Fruit fly (Drosophila melanogaster) whole organism, embryonic: ENCODE results near the gene NijC.

Source experiments
- ATbp ChIP-seq: fragments of 200-800 bp; sonication (Bioruptor generic); optimal IDR thresholded peaks from 2 replicates; lab custom pipeline; 2017; ENCODE audit warnings: missing biosample characterization, mild to moderate bottlenecking, missing genetic modification characterization, missing genetic modification reagents
- Abd-B ChIP-seq: fragments of 200-800 bp; sonication (Bioruptor generic); optimal IDR thresholded peaks from 2 replicates; lab custom pipeline; 2018; ENCODE audit warnings: missing biosample characterization, mild to moderate bottlenecking, missing genetic modification characterization, moderate library complexity
- Asciz ChIP-seq: fragments of 200-800 bp; sonication (Bioruptor generic); optimal IDR thresholded peaks from 2 replicates; lab custom pipeline; 2017; ENCODE audit warnings: missing biosample characterization, mild to moderate bottlenecking, missing genetic modification characterization, missing genetic modification reagents
- Atf6 ChIP-seq: fragments of 200-800 bp; sonication (Bioruptor generic); IDR thresholded peaks from 2 replicates; pipeline ENCODE4 v1.3.6; 2022; ENCODE audit warnings: missing biosample characterization, missing genetic modification characterization
- CG10543 ChIP-seq: fragments of 200-800 bp; sonication (Bioruptor generic); optimal IDR thresholded peaks from 3 replicates; lab custom pipeline; 2017; ENCODE audit warnings: missing biosample characterization, mild to moderate bottlenecking, missing genetic modification characterization, moderate library complexity
- CG10654 ChIP-seq: fragments of 200-800 bp; sonication (Bioruptor generic); optimal IDR thresholded peaks from 2 replicates; lab custom pipeline; 2016; ENCODE audit warnings: missing biosample characterization, missing genetic modification characterization
- CG12236 ChIP-seq: fragments of 200-800 bp; sonication (Bioruptor generic); optimal IDR thresholded peaks from 2 replicates; lab custom pipeline; 2016; ENCODE audit warnings: missing biosample characterization, missing genetic modification characterization
- CG15011 ChIP-seq: fragments of 200-800 bp; sonication (Bioruptor generic); optimal IDR thresholded peaks from 3 replicates; lab custom pipeline; 2018; ENCODE audit warnings: missing biosample characterization, mild to moderate bottlenecking, missing genetic modification characterization
- CG18011 ChIP-seq: fragments of 200-800 bp; sonication (Bioruptor generic); optimal IDR thresholded peaks from 2 replicates; lab custom pipeline; 2017; ENCODE audit warnings: missing biosample characterization, missing genetic modification characterization, mild to moderate bottlenecking, moderate library complexity, missing genotype
- CG2199 ChIP-seq: fragments of 200-800 bp; sonication (Bioruptor generic); IDR thresholded peaks from 3 replicates; pipeline ENCODE4 v1.3.6; 2022; ENCODE audit warnings: missing biosample characterization, missing genetic modification characterization
- CG2889 ChIP-seq: fragments of 200-800 bp; sonication (Bioruptor generic); IDR thresholded peaks from 3 replicates; pipeline ENCODE4 v1.3.6; 2022; ENCODE audit warnings: missing biosample characterization, missing genetic modification characterization
- CG31224 ChIP-seq: fragments of 200-800 bp; sonication (Bioruptor generic); IDR thresholded peaks from 2 replicates; pipeline ENCODE4 v1.3.6; 2022; ENCODE audit warnings: missing biosample characterization, missing genetic modification characterization
- CG31365 ChIP-seq: fragments of 200-800 bp; sonication (Bioruptor generic); optimal IDR thresholded peaks from 2 replicates; lab custom pipeline; 2018; ENCODE audit warnings: missing biosample characterization, mild to moderate bottlenecking, missing genetic modification characterization
- CG3163 ChIP-seq: fragments of 200-800 bp; sonication (Bioruptor generic); optimal IDR thresholded peaks from 3 replicates; lab custom pipeline; 2016; ENCODE audit warnings: missing biosample characterization, missing genetic modification characterization
- CG3726 ChIP-seq: fragments of 200-800 bp; sonication (Bioruptor generic); IDR thresholded peaks from 3 replicates; pipeline ENCODE4, ENCODE4 v1.3.6; 2022; ENCODE audit warnings: missing biosample characterization, missing genetic modification characterization
- CG42726 ChIP-seq: fragments of 200-800 bp; sonication (Bioruptor generic); IDR thresholded peaks from 2 replicates; pipeline ENCODE4 v1.3.6; 2022; ENCODE audit warnings: missing biosample characterization, missing genetic modification characterization; ENCODE audit not compliant: partially characterized antibody
- CG4282 ChIP-seq: fragments of 200-800 bp; sonication (Bioruptor generic); optimal IDR thresholded peaks from 2 replicates; lab custom pipeline; 2016; ENCODE audit warnings: missing biosample characterization, missing genetic modification characterization
- CG5180 ChIP-seq: fragments of 200-800 bp; sonication (Bioruptor generic); optimal IDR thresholded peaks from 3 replicates; lab custom pipeline; 2017; ENCODE audit warnings: missing biosample characterization, missing genetic modification characterization, mild to moderate bottlenecking, moderate library complexity, missing genetic modification reagents
- CG7357 ChIP-seq: fragments of 200-800 bp; sonication (Bioruptor generic); IDR thresholded peaks from 3 replicates; pipeline ENCODE4 v1.3.6; 2022; ENCODE audit warnings: missing biosample characterization, missing genetic modification characterization
- CG7987 ChIP-seq: fragments of 200-800 bp; sonication (Bioruptor generic); optimal IDR thresholded peaks from 2 replicates; lab custom pipeline; 2018; ENCODE audit warnings: missing biosample characterization, mild to moderate bottlenecking, missing genetic modification characterization, moderate library complexity
- CG9609 ChIP-seq: fragments of 200-800 bp; sonication (Bioruptor generic); optimal IDR thresholded peaks from 3 replicates; lab custom pipeline; 2016; ENCODE audit warnings: missing biosample characterization, missing genetic modification characterization
- CG9817 ChIP-seq: fragments of 200-800 bp; sonication (Bioruptor generic); optimal IDR thresholded peaks from 2 replicates; lab custom pipeline; 2018; ENCODE audit warnings: missing biosample characterization, mild to moderate bottlenecking, missing genetic modification characterization, moderate library complexity
- CTCF ChIP-seq: fragments of 200-800 bp; sonication (Bioruptor generic); optimal IDR thresholded peaks from 2 replicates; lab custom pipeline; 2017; ENCODE audit warnings: missing biosample characterization, mild to moderate bottlenecking, missing genetic modification characterization, moderate library complexity
- Doc2 ChIP-seq: fragments of 200-800 bp; sonication (Bioruptor generic); IDR thresholded peaks from 2 replicates; pipeline ENCODE4 v1.3.6; 2022; ENCODE audit warnings: missing biosample characterization, missing genetic modification characterization
- Jarid2 ChIP-seq: fragments of 200-800 bp; sonication (Bioruptor generic); optimal IDR thresholded peaks from 3 replicates; lab custom pipeline; 2017; ENCODE audit warnings: mild to moderate bottlenecking, missing biosample characterization, missing genetic modification reagents, missing genetic modification characterization
- MBD-R2 ChIP-seq: fragments of 200-800 bp; sonication (Bioruptor generic); IDR thresholded peaks from 2 replicates; pipeline ENCODE4 v1.3.6; 2022; ENCODE audit warnings: missing biosample characterization, missing genetic modification characterization
- Oaz ChIP-seq: fragments of 200-800 bp; sonication (Bioruptor generic); IDR thresholded peaks from 2 replicates; pipeline ENCODE4 v1.3.6; 2022; ENCODE audit warnings: missing biosample characterization, missing genetic modification characterization
- Pdp1 ChIP-seq, 2 experiments: fragments of 200-800 bp; sonication (Bioruptor generic); optimal IDR thresholded peaks; 3 replicates each; lab custom pipeline; 2016; ENCODE audit warnings: missing biosample characterization in 2 of 2, missing genetic modification characterization in 2 of 2, mild to moderate bottlenecking in 1 of 2, moderate library complexity in 1 of 2
- ac ChIP-seq: fragments of 200-800 bp; sonication (Bioruptor generic); optimal IDR thresholded peaks from 3 replicates; lab custom pipeline; 2017; ENCODE audit warnings: missing biosample characterization, mild to moderate bottlenecking, missing genetic modification characterization
- aop ChIP-seq: fragments of 200-800 bp; sonication (Bioruptor generic); IDR thresholded peaks from 2 replicates; pipeline ENCODE4 v1.3.6; 2022; ENCODE audit warnings: missing biosample characterization, missing genetic modification characterization
- cad ChIP-seq: fragments of >200 bp; optimal IDR thresholded peaks from 2 replicates; lab custom pipeline; 2017; ENCODE audit warnings: missing biosample characterization, missing genetic modification characterization
- chif ChIP-seq, 2 experiments: fragments of 200-800 bp; sonication (Bioruptor generic); optimal IDR thresholded peaks; 3 replicates each; lab custom pipeline; 2016; ENCODE audit warnings: missing biosample characterization in 2 of 2, missing genetic modification characterization in 2 of 2
- ci ChIP-seq: fragments of 200-800 bp; sonication (Bioruptor generic); IDR thresholded peaks from 3 replicates; pipeline ENCODE4 v1.3.6; 2022; ENCODE audit warnings: missing biosample characterization, missing genetic modification characterization
- da ChIP-seq: fragments of 200-800 bp; sonication (Bioruptor generic); optimal IDR thresholded peaks from 2 replicates; lab custom pipeline; 2016; ENCODE audit warnings: missing biosample characterization, missing genetic modification characterization
- dmrt11E ChIP-seq: fragments of 200-800 bp; sonication (Bioruptor generic); optimal IDR thresholded peaks from 3 replicates; lab custom pipeline; 2018; ENCODE audit warnings: missing biosample characterization, mild to moderate bottlenecking, missing genetic modification characterization, moderate library complexity
- dmrt99B ChIP-seq: fragments of 200-800 bp; sonication (Bioruptor generic); optimal IDR thresholded peaks from 2 replicates; lab custom pipeline; 2018; ENCODE audit warnings: missing biosample characterization, mild to moderate bottlenecking, missing genetic modification characterization, moderate library complexity
- ewg ChIP-seq: fragments of 200-800 bp; sonication (Bioruptor generic); optimal IDR thresholded peaks from 3 replicates; lab custom pipeline; 2017; ENCODE audit warnings: mild to moderate bottlenecking, missing biosample characterization, missing genetic modification reagents, missing genetic modification characterization
- exex ChIP-seq: fragments of 200-800 bp; sonication (Bioruptor generic); optimal IDR thresholded peaks from 4 replicates; lab custom pipeline; 2018; ENCODE audit warnings: missing biosample characterization, mild to moderate bottlenecking, missing genetic modification characterization, moderate library complexity
- hkb ChIP-seq, 2 experiments: fragments of 200-800 bp in 1 of 2; fragments of >200 bp in 1 of 2; sonication (Bioruptor generic) in 1 of 2; IDR thresholded peaks in 1 of 2; optimal IDR thresholded peaks in 1 of 2; 2 replicates each; pipeline versions ENCODE4 v1.3.6 to Lab custom; 2017 to 2022; ENCODE audit warnings: missing biosample characterization in 1 of 2, missing genetic modification characterization in 1 of 2
- jing ChIP-seq: fragments of 200-800 bp; sonication (Bioruptor generic); optimal IDR thresholded peaks from 2 replicates; lab custom pipeline; 2018; ENCODE audit warnings: missing biosample characterization, mild to moderate bottlenecking, missing genetic modification characterization
- kni ChIP-seq: fragments of 200-800 bp; sonication (Bioruptor generic); optimal IDR thresholded peaks from 3 replicates; lab custom pipeline; 2017; ENCODE audit warnings: mild to moderate bottlenecking, missing biosample characterization, missing genetic modification reagents, missing genetic modification characterization
- lov ChIP-seq, 2 experiments: fragments of 200-800 bp in 1 of 2; fragments of >200 bp in 1 of 2; sonication (Bioruptor generic) in 1 of 2; IDR thresholded peaks in 1 of 2; optimal IDR thresholded peaks in 1 of 2; 2 replicates in 1 of 2; 3 replicates in 1 of 2; pipeline versions ENCODE4 v1.3.6 to Lab custom; 2017 to 2022; ENCODE audit warnings: missing biosample characterization in 1 of 2, missing genetic modification characterization in 1 of 2
- onecut ChIP-seq: fragments of 200-800 bp; sonication (Bioruptor generic); IDR thresholded peaks from 2 replicates; pipeline ENCODE4 v1.3.6; 2022; ENCODE audit warnings: missing biosample characterization, missing genetic modification characterization
- otp ChIP-seq: fragments of 200-800 bp; sonication (Bioruptor generic); IDR thresholded peaks from 3 replicates; pipeline ENCODE4, ENCODE4 v1.3.6; 2022; ENCODE audit warnings: missing biosample characterization, missing genetic modification characterization
- peb ChIP-seq: fragments of 200-800 bp; sonication (Bioruptor generic); IDR thresholded peaks from 2 replicates; pipeline ENCODE4 v1.3.6; 2022; ENCODE audit warnings: missing biosample characterization, missing genetic modification characterization
- sqz ChIP-seq: fragments of 200-800 bp; sonication (Bioruptor generic); optimal IDR thresholded peaks from 3 replicates; lab custom pipeline; 2018; ENCODE audit warnings: missing biosample characterization, mild to moderate bottlenecking, missing genetic modification characterization
- sug ChIP-seq: fragments of 200-800 bp; optimal IDR thresholded peaks from 2 replicates; lab custom pipeline; 2019; ENCODE audit warnings: missing biosample characterization, mild to moderate bottlenecking, missing genetic modification characterization, moderate library complexity
- tgo ChIP-seq: fragments of 200-800 bp; sonication (Bioruptor generic); IDR thresholded peaks from 3 replicates; pipeline ENCODE4 v1.3.6; 2022; ENCODE audit warnings: missing biosample characterization, missing genetic modification characterization
- toy ChIP-seq: fragments of 200-800 bp; sonication (Bioruptor generic); IDR thresholded peaks from 2 replicates; pipeline ENCODE4 v1.3.6; 2022; ENCODE audit warnings: missing biosample characterization, missing genetic modification characterization
- zf30C ChIP-seq: fragments of 200-800 bp; sonication (Bioruptor generic); optimal IDR thresholded peaks from 3 replicates; lab custom pipeline; 2018; ENCODE audit warnings: missing biosample characterization, mild to moderate bottlenecking, missing genetic modification characterization

Gene NijC

DNA sequence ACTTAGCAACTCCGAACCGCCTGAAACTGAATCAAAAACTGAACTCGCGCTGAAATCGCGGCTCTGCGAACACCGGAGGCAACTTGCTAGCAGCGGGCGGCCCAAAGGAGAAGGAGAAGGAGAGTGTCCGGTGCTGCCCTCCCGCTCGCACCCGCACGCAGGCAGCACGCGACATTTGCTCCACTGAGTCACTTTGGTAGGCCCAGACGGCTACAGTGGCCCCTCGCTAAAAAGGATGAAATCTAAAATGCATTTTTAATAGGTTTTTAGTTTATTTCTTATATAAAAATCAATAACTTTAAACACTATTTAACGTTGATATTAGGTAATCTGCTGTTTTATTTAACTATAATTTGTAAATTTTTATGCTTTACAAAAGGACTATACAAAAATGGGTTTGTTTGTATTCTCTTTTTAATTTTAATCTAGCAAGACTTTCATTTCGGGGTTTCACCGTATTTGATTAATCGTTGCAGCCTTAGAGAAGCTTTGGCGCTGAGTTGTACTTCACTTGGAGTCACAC lies 27.5 kb downstream of the NijC start, which contains the start of gene Men (continued):
- TF ChIP-seq sug (tag; lab: Kevin White, UChicago) (peak; percentile 62), MBD-R2 (no peak), Abd-B (GFP tag; lab: Kevin White, UChicago) (peak; percentile 17), CG9609 (GFP tag; lab: Kevin White, UChicago) (no peak), CG7357 (GFP tag; lab: Robert Waterston, UW) (peak; percentile 57; the same call in 1 of the 3 replicates), CG2199 (no peak), chif (GFP tag; optimal IDR thresholded peaks at IDR 0.05; lab: Kevin White, UChicago) (no peak), CG7987 (GFP tag; lab: Kevin White, UChicago) (no peak), CG12236 (GFP tag; lab: Kevin White, UChicago) (no peak), Atf6 (GFP tag; lab: Robert Waterston, UW) (no peak; the same call in 1 of the 2 replicates), da (GFP tag; lab: Kevin White, UChicago) (no peak), dmrt99B (tag; lab: Kevin White, UChicago) (peak; percentile 82), CG5180 (GFP tag; lab: Kevin White, UChicago) (peak; percentile 35), ATbp (peak; percentile 60), CG3163 (GFP tag; lab: Kevin White, UChicago) (no peak), CG4282 (GFP tag; lab: Kevin White, UChicago) (no peak), otp (GFP tag; lab: Robert Waterston, UW) (0 out of 3 replicates have a peak, but pooled peaks have one; percentile 9), ci (GFP tag; lab: Robert Waterston, UW) (0 out of 3 replicates have a peak, but pooled peaks have one; percentile 24), CG15011 (GFP tag; lab: Kevin White, UChicago) (no peak), zf30C (GFP tag; lab: Kevin White, UChicago) (no peak), CG42726 (no peak), lov (optimal IDR thresholded peaks at IDR 0.05; lab: Kevin White, UChicago) (no peak), lov (GFP tag; IDR thresholded peaks at IDR 0.05; lab: Robert Waterston, UW) (no peak), Pdp1 (GFP tag; optimal IDR thresholded peaks at IDR 0.05; lab: Kevin White, UChicago) (peak; percentile 4 to 18), peb (GFP tag; lab: Robert Waterston, UW) (no peak), kni (GFP tag; lab: Kevin White, UChicago) (no peak), CG9817 (tag; lab: Kevin White, UChicago) (peak; percentile 62), CG31224 (no peak), Doc2 (no peak), CTCF (GFP tag; lab: Kevin White, UChicago) (no peak), dmrt11E (tag; lab: Kevin White, UChicago) (peak; percentile 17), exex (tag; lab: Kevin White, UChicago) (peak; percentile 28), tgo (peak; percentile 63; the same call in 2 of the 3 replicates), CG3726 (0 out of 3 replicates have a peak, but pooled peaks have one; percentile 24), Oaz (GFP tag; lab: Robert Waterston, UW) (peak; percentile 64), CG18011 (GFP tag; lab: Kevin White, UChicago) (no peak), sqz (GFP tag; lab: Kevin White, UChicago) (peak; percentile 27), toy (GFP tag; lab: Robert Waterston, UW) (no peak), Asciz (GFP tag; lab: Kevin White, UChicago) (peak; percentile 33), cad (no peak), aop (no peak), hkb (optimal IDR thresholded peaks at IDR 0.05; lab: Kevin White, UChicago) (no peak), hkb (GFP tag; IDR thresholded peaks at IDR 0.05; lab: Robert Waterston, UW) (peak; percentile 45; the same call in 1 of the 2 replicates), jing (GFP tag; lab: Kevin White, UChicago) (no peak), ewg (GFP tag; lab: Kevin White, UChicago) (no peak), Jarid2 (peak; percentile 46), CG2889 (no peak), onecut (GFP tag; lab: Robert Waterston, UW) (peak; percentile 36; the same call in 1 of the 2 replicates), ac (no peak), CG10654 (GFP tag; lab: Kevin White, UChicago) (peak; percentile 22), CG10543 (GFP tag; lab: Kevin White, UChicago) (peak; percentile 31), CG31365 (tag; lab: Kevin White, UChicago) (no peak)
